Fruit fly (Drosophila melanogaster) whole organism, embryonic: ENCODE data around the gene CG18131.

Experiments used
- Antp ChIP-seq: fragments of 200-800 bp; sonication (Bioruptor generic); optimal IDR thresholded peaks from 3 replicates; lab custom pipeline; 2016; ENCODE audit warnings: missing biosample characterization, missing genetic modification characterization
- Atf3 ChIP-seq: fragments of 200-800 bp; sonication (Bioruptor generic); optimal IDR thresholded peaks from 3 replicates; lab custom pipeline; 2016; ENCODE audit warnings: missing biosample characterization, missing genetic modification characterization
- B-H2 ChIP-seq: fragments of 200-800 bp; sonication (Bioruptor generic); optimal IDR thresholded peaks from 2 replicates; lab custom pipeline; 2018; ENCODE audit warnings: missing biosample characterization, mild to moderate bottlenecking, missing genetic modification characterization
- BEAF-32 ChIP-seq: fragments of 200-800 bp; sonication (Bioruptor generic); optimal IDR thresholded peaks from 3 replicates; lab custom pipeline; 2017; ENCODE audit warnings: missing biosample characterization, missing genetic modification characterization, mild to moderate bottlenecking, moderate library complexity, missing genetic modification reagents
- C15 ChIP-seq: fragments of 200-800 bp; sonication (Bioruptor generic); IDR thresholded peaks from 3 replicates; pipeline ENCODE4 v1.3.6; 2022; ENCODE audit warnings: missing biosample characterization, missing genetic modification characterization
- CG11398 ChIP-seq: fragments of 200-800 bp; sonication (Bioruptor generic); optimal IDR thresholded peaks from 2 replicates; lab custom pipeline; 2016; ENCODE audit warnings: missing biosample characterization, missing genetic modification characterization
- CG11696 ChIP-seq: fragments of 200-800 bp; sonication (Bioruptor generic); IDR thresholded peaks from 2 replicates; pipeline ENCODE4 v1.3.6; 2022; ENCODE audit warnings: missing biosample characterization, missing genetic modification characterization
- CG12391 ChIP-seq: fragments of 200-800 bp; sonication (Bioruptor generic); optimal IDR thresholded peaks from 3 replicates; lab custom pipeline; 2018; ENCODE audit warnings: missing biosample characterization, mild to moderate bottlenecking, missing genetic modification characterization, moderate library complexity
- CG12769 ChIP-seq: fragments of 200-800 bp; sonication (Bioruptor generic); optimal IDR thresholded peaks from 2 replicates; lab custom pipeline; 2019; ENCODE audit warnings: missing biosample characterization, mild to moderate bottlenecking, missing genetic modification characterization, moderate library complexity
- CG17328 ChIP-seq: fragments of 200-800 bp; sonication (Bioruptor generic); IDR thresholded peaks from 2 replicates; pipeline ENCODE4 v1.3.6; 2022; ENCODE audit warnings: missing biosample characterization, missing genetic modification characterization
- CG18599 ChIP-seq: fragments of 200-800 bp; sonication (Bioruptor generic); optimal IDR thresholded peaks from 3 replicates; lab custom pipeline; 2017; ENCODE audit warnings: missing biosample characterization, missing genetic modification characterization, mild to moderate bottlenecking, moderate library complexity, missing genetic modification reagents
- CG2712 ChIP-seq: fragments of 200-800 bp; optimal IDR thresholded peaks from 3 replicates; lab custom pipeline; 2019; ENCODE audit warnings: missing biosample characterization, mild to moderate bottlenecking, missing genetic modification characterization, moderate library complexity
- CG32532 ChIP-seq: fragments of 200-800 bp; sonication (Bioruptor generic); IDR thresholded peaks from 2 replicates; pipeline ENCODE4 v1.3.6; 2022; ENCODE audit warnings: missing biosample characterization, missing genetic modification characterization
- CG4404 ChIP-seq: fragments of 200-800 bp; sonication (Bioruptor generic); IDR thresholded peaks from 2 replicates; pipeline ENCODE4 v1.3.6; 2022; ENCODE audit warnings: missing biosample characterization, missing genetic modification characterization
- CG7928 ChIP-seq: fragments of 200-800 bp; sonication (Bioruptor generic); optimal IDR thresholded peaks from 2 replicates; lab custom pipeline; 2017; ENCODE audit warnings: missing biosample characterization, mild to moderate bottlenecking, missing genetic modification characterization
- CG8290 ChIP-seq, 3 experiments: fragments of 200-800 bp; sonication (Bioruptor generic); optimal IDR thresholded peaks; 2 replicates each; lab custom pipeline; 2016 to 2019; ENCODE audit warnings: missing biosample characterization in 3 of 3, missing genetic modification characterization in 3 of 3, mild to moderate bottlenecking in 2 of 3, moderate library complexity in 1 of 3
- CG9727 ChIP-seq: fragments of 200-800 bp; sonication (Bioruptor generic); optimal IDR thresholded peaks from 3 replicates; lab custom pipeline; 2017; ENCODE audit warnings: missing biosample characterization, mild to moderate bottlenecking, missing genetic modification characterization
- CG9932 ChIP-seq: fragments of 200-800 bp; sonication (Bioruptor generic); IDR thresholded peaks from 2 replicates; pipeline ENCODE4 v1.3.6; 2022; ENCODE audit warnings: missing biosample characterization, missing genetic modification characterization
- Camta ChIP-seq: fragments of 200-800 bp; sonication (Bioruptor generic); optimal IDR thresholded peaks from 2 replicates; lab custom pipeline; 2016; ENCODE audit warnings: missing biosample characterization, missing genetic modification characterization
- D ChIP-seq, 2 experiments: fragments of 200-800 bp in 1 of 2; fragments of >200 bp in 1 of 2; sonication (Bioruptor generic) in 1 of 2; optimal IDR thresholded peaks; 2 replicates in 1 of 2; 3 replicates in 1 of 2; lab custom pipeline; 2017; ENCODE audit warnings: mild to moderate bottlenecking in 1 of 2, missing biosample characterization in 1 of 2, missing genetic modification characterization in 1 of 2, missing genetic modification reagents in 1 of 2
- E2f1 ChIP-seq: fragments of 200-800 bp; sonication (Bioruptor generic); IDR thresholded peaks from 2 replicates; pipeline ENCODE4 v1.3.6; 2022; ENCODE audit warnings: missing biosample characterization, missing genetic modification characterization
- Gsc ChIP-seq: fragments of 200-800 bp; sonication (Bioruptor generic); IDR thresholded peaks from 2 replicates; pipeline ENCODE4 v1.3.6; 2022; ENCODE audit warnings: missing biosample characterization, missing genetic modification characterization
- H15 ChIP-seq: fragments of 200-800 bp; sonication (Bioruptor generic); IDR thresholded peaks from 3 replicates; pipeline ENCODE4 v1.3.6; 2022; ENCODE audit warnings: missing biosample characterization, missing genetic modification characterization
- Med ChIP-seq: fragments of 200-800 bp; sonication (Bioruptor generic); peaks from one replicate; lab custom pipeline; 2016; ENCODE audit warnings: missing biosample characterization, missing genetic modification characterization, mild to moderate bottlenecking, inconsistent platforms, moderate library complexity
- NK7.1 ChIP-seq: fragments of 200-800 bp; sonication (Bioruptor generic); optimal IDR thresholded peaks from 3 replicates; lab custom pipeline; 2016; ENCODE audit warnings: missing biosample characterization, missing genetic modification characterization
- Sry-δ ChIP-seq: fragments of 200-800 bp; sonication (Bioruptor generic); optimal IDR thresholded peaks from 2 replicates; lab custom pipeline; 2016; ENCODE audit warnings: missing biosample characterization, missing genetic modification characterization
- Trl ChIP-seq, 3 experiments: fragments of >200 bp in 2 of 3; fragments of 200-800 bp in 1 of 3; sonication (Bioruptor generic) in 1 of 3; optimal IDR thresholded peaks; 2 replicates in 1 of 3; 3 replicates in 2 of 3; lab custom pipeline; 2016 to 2017; ENCODE audit warnings: missing biosample characterization in 1 of 3, missing genetic modification characterization in 1 of 3
- Xrp1 ChIP-seq: fragments of 200-800 bp; sonication (Bioruptor generic); IDR thresholded peaks from 2 replicates; pipeline ENCODE4 v1.3.6; 2022; ENCODE audit warnings: missing biosample characterization, missing genetic modification characterization
- bbx ChIP-seq: fragments of 200-800 bp; sonication (Bioruptor generic); IDR thresholded peaks from 2 replicates; pipeline ENCODE4 v1.3.6; 2022; ENCODE audit warnings: missing biosample characterization, missing genetic modification characterization; ENCODE audit not compliant: partially characterized antibody
- br ChIP-seq: fragments of >200 bp; optimal IDR thresholded peaks from 2 replicates; lab custom pipeline; 2017
- bsh ChIP-seq, 2 experiments: fragments of 200-800 bp; sonication (Bioruptor generic); optimal IDR thresholded peaks; 2 replicates each; lab custom pipeline; 2017 to 2018; ENCODE audit warnings: mild to moderate bottlenecking in 2 of 2, missing biosample characterization in 2 of 2, missing genetic modification characterization in 2 of 2, moderate library complexity in 1 of 2
- cas ChIP-seq: fragments of 200-800 bp; sonication (Bioruptor generic); IDR thresholded peaks from 2 replicates; pipeline ENCODE4 v1.3.6; 2022; ENCODE audit warnings: missing biosample characterization, missing genetic modification characterization
- caup ChIP-seq: fragments of 200-800 bp; sonication (Bioruptor generic); optimal IDR thresholded peaks from 3 replicates; lab custom pipeline; 2017; ENCODE audit warnings: missing biosample characterization, mild to moderate bottlenecking, missing genetic modification characterization, moderate library complexity; ENCODE audit not compliant: severe bottlenecking
- croc ChIP-seq: fragments of 200-800 bp; sonication (Bioruptor generic); conservative IDR thresholded peaks from 3 replicates; pipeline ENCODE4 v1.3.6; 2022; ENCODE audit warnings: missing biosample characterization, missing genetic modification characterization
- disco-r ChIP-seq: fragments of 200-800 bp; sonication (Bioruptor generic); optimal IDR thresholded peaks from 2 replicates; lab custom pipeline; 2016; ENCODE audit warnings: missing biosample characterization, missing genetic modification characterization
- en ChIP-seq: fragments of 200-800 bp; sonication (Bioruptor generic); optimal IDR thresholded peaks from 2 replicates; lab custom pipeline; 2016; ENCODE audit warnings: missing biosample characterization, missing genetic modification characterization
- ind ChIP-seq: fragments of 200-800 bp; sonication (Bioruptor generic); optimal IDR thresholded peaks from 3 replicates; lab custom pipeline; 2016; ENCODE audit warnings: missing biosample characterization, missing genetic modification characterization
- lola ChIP-seq, 3 experiments: fragments of >200 bp in 2 of 3; fragments of 200-800 bp in 1 of 3; sonication (Bioruptor generic) in 1 of 3; optimal IDR thresholded peaks; 2 replicates each; lab custom pipeline; 2017 to 2019; ENCODE audit warnings: missing biosample characterization in 3 of 3, missing genetic modification characterization in 3 of 3, mild to moderate bottlenecking in 1 of 3, moderate library complexity in 1 of 3
- pan ChIP-seq, 4 experiments: fragments of >200 bp in 3 of 4; fragments of 200-800 bp in 1 of 4; sonication (Bioruptor generic) in 1 of 4; optimal IDR thresholded peaks in 3 of 4; IDR thresholded peaks in 1 of 4; 2 replicates each; pipeline versions ENCODE4 v1.3.6 to Lab custom; 2017 to 2022; ENCODE audit warnings: missing biosample characterization in 2 of 4, missing genetic modification characterization in 2 of 4, mixed read lengths in 1 of 4
- phol ChIP-seq: fragments of 200-800 bp; sonication (Bioruptor generic); optimal IDR thresholded peaks from 3 replicates; lab custom pipeline; 2018; ENCODE audit warnings: missing biosample characterization, mild to moderate bottlenecking, missing genetic modification characterization, moderate library complexity
- prd ChIP-seq, 3 experiments: fragments of >200 bp in 2 of 3; fragments of 200-800 bp in 1 of 3; sonication (Bioruptor generic) in 1 of 3; optimal IDR thresholded peaks in 2 of 3; IDR thresholded peaks in 1 of 3; 2 replicates in 2 of 3; 3 replicates in 1 of 3; pipeline versions ENCODE4 v1.3.6 to Lab custom; 2017 to 2022; ENCODE audit warnings: missing biosample characterization in 1 of 3, missing genetic modification characterization in 1 of 3
- pros ChIP-seq: fragments of 200-800 bp; sonication (Bioruptor generic); optimal IDR thresholded peaks from 3 replicates; lab custom pipeline; 2019; ENCODE audit warnings: missing biosample characterization, mild to moderate bottlenecking, missing genetic modification characterization, moderate library complexity
- row ChIP-seq: fragments of 200-800 bp; sonication (Bioruptor generic); IDR thresholded peaks from 3 replicates; pipeline ENCODE4 v1.3.6; 2022; ENCODE audit warnings: missing biosample characterization, missing genetic modification characterization
- sens ChIP-seq: fragments of 200-800 bp; sonication (Bioruptor generic); peaks from one replicate; lab custom pipeline; 2016; ENCODE audit warnings: missing biosample characterization, missing genetic modification characterization
- stwl ChIP-seq: fragments of 200-800 bp; sonication (Bioruptor generic); optimal IDR thresholded peaks from 3 replicates; lab custom pipeline; 2018; ENCODE audit warnings: missing biosample characterization, mild to moderate bottlenecking, missing genetic modification characterization, moderate library complexity

The CG18131 gene

dm6 chr2L:1485975-1486665 is 14.3 kb downstream of the CG18131 start (continued):
- no peak for TF ChIP-seq CG12769 (tag; lab: Kevin White, UChicago)
- no peak for TF ChIP-seq Gsc (GFP tag; lab: Robert Waterston, UW)
- TF ChIP-seq Med (GFP tag; lab: Kevin White, UChicago), result peak; percentile 61
- no peak for TF ChIP-seq pan (optimal IDR thresholded peaks at IDR 0.05; lab: Kevin White, UChicago)
- peak in 1 of 2 experiments; percentile 51 for TF ChIP-seq pan (GFP tag; optimal IDR thresholded peaks at IDR 0.05 in 1 of 2, IDR thresholded peaks at IDR 0.05 in 1 of 2)
- no peak for TF ChIP-seq NK7.1 (GFP tag; lab: Kevin White, UChicago)
- TF ChIP-seq CG4404 (GFP tag; lab: Robert Waterston, UW), result peak; percentile 36
- 0 out of 3 replicates have a peak, but pooled peaks have one; percentile 42 for TF ChIP-seq C15
- TF ChIP-seq ind, result peak; percentile 53
- peak; percentile 6 for TF ChIP-seq Antp
- TF ChIP-seq bsh (GFP tag; optimal IDR thresholded peaks at IDR 0.05; lab: Kevin White, UChicago), result peak in 1 of 2 experiments; percentile 29
- peak; percentile 43 for TF ChIP-seq phol (tag; lab: Kevin White, UChicago)
- TF ChIP-seq E2f1 (GFP tag; lab: Robert Waterston, UW), result peak; percentile 42; the same call in 1 of the 2 replicates

DNA sequence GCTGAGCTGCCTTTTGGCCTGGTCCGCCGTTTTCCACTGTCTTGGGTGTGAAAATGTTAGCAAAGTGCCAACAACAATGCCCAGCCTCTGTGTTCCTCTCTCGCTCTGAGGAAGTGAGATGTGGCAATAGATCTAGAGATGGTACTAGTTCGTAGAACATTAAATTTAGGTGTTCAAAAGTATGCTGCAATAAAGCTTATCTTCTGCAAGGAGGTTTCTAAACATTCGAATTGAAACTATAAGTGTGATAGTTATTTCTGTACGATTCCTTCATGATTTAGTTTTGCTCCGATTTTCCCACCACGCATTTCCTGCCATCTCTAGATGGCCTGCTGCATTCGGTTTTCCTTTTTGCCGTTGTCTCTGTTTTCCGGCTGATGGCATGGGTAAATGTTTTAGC is 21.9 kb downstream of the CG18131 start:
- TF ChIP-seq row (GFP tag; lab: Robert Waterston, UW) (0 out of 3 replicates have a peak, but pooled peaks have one; percentile 14), en (no peak), CG9727 (GFP tag; lab: Kevin White, UChicago) (peak; percentile 17), lola (GFP tag; optimal IDR thresholded peaks at IDR 0.05; lab: Kevin White, UChicago) (peak in 1 of 3 experiments; percentile 3), sens (GFP tag; lab: Kevin White, UChicago) (peak; percentile 80), BEAF-32 (peak; percentile 23), CG9932 (no peak), CG12391 (peak; percentile 9), B-H2 (GFP tag; lab: Kevin White, UChicago) (no peak), Sry-δ (GFP tag; lab: Kevin White, UChicago) (peak; percentile 57), Camta (no peak), Trl (optimal IDR thresholded peaks at IDR 0.05; lab: Kevin White, UChicago) (no peak), Trl (GFP tag; optimal IDR thresholded peaks at IDR 0.05; lab: Kevin White, UChicago) (no peak), Atf3 (GFP tag; lab: Kevin White, UChicago) (no peak), CG7928 (GFP tag; lab: Kevin White, UChicago) (no peak), CG17328 (GFP tag; lab: Robert Waterston, UW) (0 out of 2 replicates have a peak, but pooled peaks have one; percentile 6), cas (GFP tag; lab: Robert Waterston, UW) (no peak), prd (optimal IDR thresholded peaks at IDR 0.05; lab: Kevin White, UChicago) (no peak), prd (GFP tag; IDR thresholded peaks at IDR 0.05; lab: Robert Waterston, UW) (peak; percentile 74), croc (GFP tag; lab: Robert Waterston, UW) (no peak), CG2712 (peak; percentile 35), pros (GFP tag; lab: Kevin White, UChicago) (no peak), caup (GFP tag; lab: Kevin White, UChicago) (no peak), CG4404 (GFP tag; lab: Robert Waterston, UW) (peak; percentile 48), CG32532 (peak; percentile 33; the same call in 1 of the 2 replicates), stwl (tag; lab: Kevin White, UChicago) (peak; percentile 26), br (no peak), disco-r (GFP tag; lab: Kevin White, UChicago) (no peak), Xrp1 (GFP tag; lab: Robert Waterston, UW) (0 out of 2 replicates have a peak, but pooled peaks have one; percentile 12), CG8290 (GFP tag; optimal IDR thresholded peaks at IDR 0.05; lab: Kevin White, UChicago) (peak; percentile 12), CG8290 (tag; optimal IDR thresholded peaks at IDR 0.05; lab: Kevin White, UChicago) (peak in 1 of 2 experiments; percentile 14), bbx (GFP tag; lab: Robert Waterston, UW) (no peak), H15 (GFP tag; lab: Robert Waterston, UW) (no peak), CG18599 (GFP tag; lab: Kevin White, UChicago) (peak; percentile 0), CG11696 (GFP tag; lab: Robert Waterston, UW) (no peak), CG11398 (GFP tag; lab: Kevin White, UChicago) (no peak), D (optimal IDR thresholded peaks at IDR 0.05; lab: Kevin White, UChicago) (peak; percentile 36), D (GFP tag; optimal IDR thresholded peaks at IDR 0.05; lab: Kevin White, UChicago) (no peak)
